Worm (Caenorhabditis elegans) whole organism, L4 larva: ENCODE data around the gene nas-6.

Experiments used
- D1046.2 ChIP-seq: fragments of 200-800 bp; sonication (Bioruptor generic); IDR thresholded peaks from 2 replicates; pipeline ENCODE4 v1.3.6; 2022; ENCODE audit warnings: missing genetic modification characterization, missing compliant biosample characterization
- F10B5.3 ChIP-seq: sonication (generic microtip); optimal IDR thresholded peaks from 2 replicates; lab custom pipeline; 2016; ENCODE audit warnings: mild to moderate bottlenecking, missing genetic modification characterization, missing compliant biosample characterization
- F37D6.2 ChIP-seq: sonication (generic microtip); optimal IDR thresholded peaks from 2 replicates; lab custom pipeline; 2016; ENCODE audit warnings: mild to moderate bottlenecking, missing genetic modification characterization, missing compliant biosample characterization
- F44E2.7 ChIP-seq: fragments of 200-800 bp; sonication (Bioruptor generic); IDR thresholded peaks from 2 replicates; pipeline ENCODE4 v2.1.2; 2022; ENCODE audit warnings: missing genetic modification characterization, missing compliant biosample characterization
- Y48G9A.11 ChIP-seq: fragments of 200-800 bp; sonication (Bioruptor generic); IDR thresholded peaks from 2 replicates; pipeline ENCODE4 v1.3.6; 2022; ENCODE audit warnings: missing genetic modification reagents, missing genetic modification characterization, missing compliant biosample characterization
- ZK337.2 ChIP-seq: fragments of 200-800 bp; sonication (Bioruptor generic); IDR thresholded peaks from 2 replicates; pipeline ENCODE4 v1.3.6; 2022; ENCODE audit warnings: missing genetic modification reagents, missing genetic modification characterization, missing compliant biosample characterization
- ceh-44 ChIP-seq: fragments of 200-800 bp; sonication (Bioruptor generic); IDR thresholded peaks from 2 replicates; pipeline ENCODE4 v1.3.6; 2022; ENCODE audit warnings: missing genetic modification reagents, missing genetic modification characterization, missing compliant biosample characterization
- ces-1 ChIP-seq: fragments of 150-350 bp; sonication (generic microtip); optimal IDR thresholded peaks from 4 replicates; lab custom pipeline; 2014; ENCODE audit warnings: missing biosample characterization, missing genetic modification reagents, missing genetic modification characterization
- cey-2 ChIP-seq: sonication (generic microtip); optimal IDR thresholded peaks from 3 replicates; lab custom pipeline; 2017; ENCODE audit warnings: missing genetic modification characterization, mild to moderate bottlenecking, missing compliant biosample characterization, antibody characterized with exemption, borderline replicate concordance; ENCODE audit not compliant: insufficient read depth
- daf-16 ChIP-seq, 3 experiments: sonication (generic microtip); optimal IDR thresholded peaks; 2 replicates each; lab custom pipeline; 2016 to 2017; ENCODE audit warnings: missing genetic modification characterization in 3 of 3, missing genetic modification reagents in 3 of 3, mild to moderate bottlenecking in 2 of 3, missing compliant biosample characterization in 2 of 3, missing biosample characterization in 1 of 3, moderate library complexity in 1 of 3
- daf-8 ChIP-seq: fragments of 200-800 bp; sonication (Bioruptor generic); IDR thresholded peaks from 2 replicates; pipeline ENCODE4 v1.3.6; 2022; ENCODE audit warnings: missing genetic modification characterization, missing compliant biosample characterization
- duxl-1 ChIP-seq: sonication (generic microtip); optimal IDR thresholded peaks from 2 replicates; lab custom pipeline; 2016; ENCODE audit warnings: mild to moderate bottlenecking, missing genetic modification characterization, moderate library complexity, missing compliant biosample characterization; ENCODE audit not compliant: poor library complexity
- dve-1 ChIP-seq: sonication (generic microtip); optimal IDR thresholded peaks from 2 replicates; lab custom pipeline; 2017; ENCODE audit warnings: antibody characterized with exemption, mild to moderate bottlenecking, missing genetic modification characterization, missing compliant biosample characterization; ENCODE audit not compliant: insufficient read depth
- egl-27 ChIP-seq: sonication (generic microtip); optimal IDR thresholded peaks from 3 replicates; lab custom pipeline; 2017; ENCODE audit warnings: missing biosample characterization, missing genetic modification reagents, missing genetic modification characterization
- hif-1 ChIP-seq, 2 experiments: sonication (generic microtip); optimal IDR thresholded peaks; 2 replicates each; lab custom pipeline; 2016 to 2017; ENCODE audit warnings: missing compliant biosample characterization in 2 of 2, missing genetic modification characterization in 2 of 2, missing genetic modification reagents in 2 of 2, missing genotype in 2 of 2, mild to moderate bottlenecking in 1 of 2
- hlh-11 ChIP-seq: fragments of 200-800 bp; sonication (Bioruptor generic); optimal IDR thresholded peaks from 2 replicates; lab custom pipeline; 2018; ENCODE audit warnings: mild to moderate bottlenecking, missing genetic modification characterization, missing compliant biosample characterization
- hlh-30 ChIP-seq: sonication (generic microtip); optimal IDR thresholded peaks from 2 replicates; lab custom pipeline; 2017; ENCODE audit warnings: antibody characterized with exemption, mild to moderate bottlenecking, missing genetic modification characterization, missing compliant biosample characterization; ENCODE audit not compliant: insufficient read depth
- lin-15B ChIP-seq: fragments of 150-350 bp; sonication (generic microtip); optimal IDR thresholded peaks from 3 replicates; lab custom pipeline; 2014; ENCODE audit warnings: missing biosample characterization, missing genetic modification characterization
- madf-5 ChIP-seq, 2 experiments: fragments of 200-800 bp; sonication (Bioruptor generic); IDR thresholded peaks; 2 replicates each; pipeline ENCODE4 v1.3.6; 2022; ENCODE audit warnings: missing compliant biosample characterization in 2 of 2, missing genetic modification characterization in 2 of 2
- madf-9 ChIP-seq: fragments of 200-800 bp; sonication (Bioruptor generic); conservative IDR thresholded peaks from 2 replicates; pipeline ENCODE4 v1.3.6; 2022; ENCODE audit warnings: missing genetic modification reagents, missing genetic modification characterization, missing compliant biosample characterization
- mdl-1 ChIP-seq, 2 experiments: fragments of 150-350 bp in 1 of 2; sonication (generic microtip) in 1 of 2; optimal IDR thresholded peaks; 2 replicates each; lab custom pipeline; 2014 to 2017; ENCODE audit warnings: missing biosample characterization in 2 of 2, missing genetic modification characterization in 2 of 2
- mes-2 ChIP-seq: sonication (generic microtip); optimal IDR thresholded peaks from 2 replicates; lab custom pipeline; 2016; ENCODE audit warnings: missing genotype, mild to moderate bottlenecking, missing genetic modification characterization, missing compliant biosample characterization; ENCODE audit not compliant: poor library complexity, severe bottlenecking
- mxl-2 ChIP-seq: fragments of 200-800 bp; sonication (Bioruptor generic); conservative IDR thresholded peaks from 2 replicates; pipeline ENCODE4 v1.3.6; 2022; ENCODE audit warnings: missing genetic modification reagents, missing genetic modification characterization, missing compliant biosample characterization
- mxl-3 ChIP-seq: fragments of 200-800 bp; sonication (Bioruptor generic); optimal IDR thresholded peaks from 2 replicates; lab custom pipeline; 2018; ENCODE audit warnings: mild to moderate bottlenecking, missing genetic modification characterization, missing compliant biosample characterization
- nhr-10 ChIP-seq: fragments of 150-350 bp; optimal IDR thresholded peaks from 2 replicates; lab custom pipeline; 2014; ENCODE audit warnings: missing biosample characterization, missing genetic modification characterization
- nhr-25 ChIP-seq: sonication (generic microtip); optimal IDR thresholded peaks from 2 replicates; lab custom pipeline; 2017; ENCODE audit warnings: missing genetic modification characterization, mild to moderate bottlenecking, missing compliant biosample characterization, antibody characterized with exemption, moderate library complexity, borderline replicate concordance; ENCODE audit not compliant: insufficient read depth
- nhr-28 ChIP-seq: fragments of 150-350 bp; optimal IDR thresholded peaks from 2 replicates; lab custom pipeline; 2014; ENCODE audit warnings: missing biosample characterization, missing genetic modification characterization
- nhr-48 ChIP-seq: sonication (generic microtip); optimal IDR thresholded peaks from 2 replicates; lab custom pipeline; 2016; ENCODE audit warnings: mild to moderate bottlenecking, missing genetic modification characterization, missing compliant biosample characterization
- nhr-6 ChIP-seq: fragments of 150-350 bp; optimal IDR thresholded peaks from 2 replicates; lab custom pipeline; 2014; ENCODE audit warnings: missing biosample characterization, missing genetic modification characterization
- nhr-77 ChIP-seq: fragments of 150-350 bp; optimal IDR thresholded peaks from 2 replicates; lab custom pipeline; 2014; ENCODE audit warnings: missing biosample characterization, missing genetic modification characterization
- php-3 ChIP-seq: fragments of 200-800 bp; sonication (Bioruptor generic); IDR thresholded peaks from 2 replicates; pipeline ENCODE4 v1.3.6; 2022; ENCODE audit warnings: missing genetic modification reagents, missing genetic modification characterization, missing compliant biosample characterization
- pqm-1 ChIP-seq: sonication (generic microtip); optimal IDR thresholded peaks from 2 replicates; lab custom pipeline; 2017; ENCODE audit warnings: missing biosample characterization, missing genetic modification characterization
- rbr-2 ChIP-seq: sonication (generic microtip); optimal IDR thresholded peaks from 2 replicates; lab custom pipeline; 2016; ENCODE audit warnings: missing genotype, missing genetic modification characterization, missing compliant biosample characterization
- snpc-1.2 ChIP-seq: fragments of 200-800 bp; sonication (Bioruptor generic); IDR thresholded peaks from 2 replicates; pipeline ENCODE4 v1.3.6; 2022; ENCODE audit warnings: missing genetic modification reagents, missing genetic modification characterization, missing compliant biosample characterization
- snpc-4 ChIP-seq: fragments of 150-350 bp; optimal IDR thresholded peaks from 2 replicates; lab custom pipeline; 2014; ENCODE audit warnings: missing biosample characterization, missing genetic modification characterization
- tag-97 ChIP-seq: fragments of 200-800 bp; sonication (Bioruptor generic); IDR thresholded peaks from 2 replicates; pipeline ENCODE4 v1.3.6; 2022; ENCODE audit warnings: missing genetic modification characterization, missing compliant biosample characterization
- tra-1 ChIP-seq: fragments of 200-800 bp; sonication (Bioruptor generic); IDR thresholded peaks from 2 replicates; pipeline ENCODE4 v1.3.6; 2022; ENCODE audit warnings: missing genetic modification reagents, missing genetic modification characterization, missing compliant biosample characterization
- unc-62 ChIP-seq, 3 experiments: fragments of 150-350 bp in 1 of 3; sonication (generic microtip); optimal IDR thresholded peaks in 2 of 3; peaks in 1 of 3; 1 replicate in 1 of 3; 2 replicates in 2 of 3; lab custom pipeline; 2014 to 2017; ENCODE audit warnings: missing biosample characterization in 3 of 3, missing genetic modification characterization in 3 of 3, missing genetic modification reagents in 3 of 3, missing genotype in 1 of 3
- vab-7 ChIP-seq: fragments of 200-800 bp; sonication (Bioruptor generic); IDR thresholded peaks from 2 replicates; pipeline ENCODE4 v1.3.6; 2022; ENCODE audit warnings: missing genetic modification reagents, missing genetic modification characterization, missing compliant biosample characterization
- zip-2 ChIP-seq: fragments of 150-350 bp; optimal IDR thresholded peaks from 2 replicates; lab custom pipeline; 2014; ENCODE audit warnings: missing biosample characterization, missing genetic modification characterization
- ztf-7 ChIP-seq: fragments of 150-350 bp; optimal IDR thresholded peaks from 2 replicates; lab custom pipeline; 2014; ENCODE audit warnings: missing biosample characterization, missing genetic modification characterization

nas-6 gene

ce11 chrIV:17448319-17448718 is 42.3 kb downstream of the nas-6 start:
- TF ChIP-seq madf-9: no peak
- peak; percentile 64 for TF ChIP-seq dve-1 (tag; lab: Kevin White, UChicago)
- TF ChIP-seq vab-7 (GFP tag; lab: Robert Waterston, UW): no peak

ce11 chrIV:17442503-17442902 is 48.1 kb downstream of the nas-6 start, which contains the start of gene F11E6.11:
Gene F11E6.11 (plus strand): TSS chrIV:17442827.
- no peak for TF ChIP-seq Y48G9A.11
- TF ChIP-seq ztf-7 (tag; lab: Kevin White, UChicago): no peak
- TF ChIP-seq tag-97 (GFP tag; lab: Robert Waterston, UW): no peak
- peak; percentile 4 for TF ChIP-seq hlh-11
- TF ChIP-seq mdl-1 (tag; optimal IDR thresholded peaks at IDR 0.05; lab: Kevin White, UChicago): peak in 1 of 2 experiments; percentile 20
- peak; percentile 23 for TF ChIP-seq nhr-28 (tag; lab: Kevin White, UChicago)
- no peak for TF ChIP-seq snpc-4 (tag; lab: Kevin White, UChicago)
- TF ChIP-seq hlh-30 (tag; lab: Kevin White, UChicago): peak; percentile 77
- no peak for TF ChIP-seq rbr-2 (tag; lab: Kevin White, UChicago)
- TF ChIP-seq dve-1 (tag; lab: Kevin White, UChicago): peak; percentile 40

- no peak for TF ChIP-seq daf-16 (GFP tag; optimal IDR thresholded peaks at IDR 0.05; lab: Kevin White, UChicago)
- TF ChIP-seq daf-16 (tag; optimal IDR thresholded peaks at IDR 0.05; lab: Kevin White, UChicago): peak; percentile 46
- no peak for TF ChIP-seq daf-8 (GFP tag; lab: Robert Waterston, UW)
- TF ChIP-seq hlh-30 (tag; lab: Kevin White, UChicago): peak; percentile 60
- no peak for TF ChIP-seq nhr-48 (tag; lab: Kevin White, UChicago)
- no peak for TF ChIP-seq hlh-11
- no peak for TF ChIP-seq F44E2.7
- no peak for TF ChIP-seq nhr-6 (tag; lab: Kevin White, UChicago)
- no peak for TF ChIP-seq hif-1 (tag; optimal IDR thresholded peaks at IDR 0.05; lab: Kevin White, UChicago)
- TF ChIP-seq mdl-1 (tag; optimal IDR thresholded peaks at IDR 0.05; lab: Kevin White, UChicago): peak in 1 of 2 experiments; percentile 52
- TF ChIP-seq dve-1 (tag; lab: Kevin White, UChicago): peak; percentile 51
These were observed 49.3 kb downstream of the nas-6 start for ce11 chrIV:17441260-17441659.

- TF ChIP-seq daf-8 (GFP tag; lab: Robert Waterston, UW): no peak
- peak; percentile 64 for TF ChIP-seq php-3
- no peak for TF ChIP-seq snpc-1.2
- TF ChIP-seq rbr-2 (tag; lab: Kevin White, UChicago): no peak
- peak; percentile 56 for TF ChIP-seq dve-1 (tag; lab: Kevin White, UChicago)
- no peak for TF ChIP-seq mxl-2 (GFP tag; lab: Robert Waterston, UW)
- TF ChIP-seq nhr-25 (tag; lab: Kevin White, UChicago): no peak
- TF ChIP-seq D1046.2: no peak
- no peak for TF ChIP-seq F37D6.2
- no peak for TF ChIP-seq tra-1 (GFP tag; lab: Robert Waterston, UW)
- TF ChIP-seq vab-7 (GFP tag; lab: Robert Waterston, UW): no peak
- no peak for TF ChIP-seq ZK337.2
- TF ChIP-seq cey-2 (tag; lab: Kevin White, UChicago): no peak
- TF ChIP-seq lin-15B: no peak
- TF ChIP-seq F10B5.3: no peak
- peak; percentile 24 for TF ChIP-seq hlh-11
- no peak for TF ChIP-seq ces-1 (GFP tag; lab: Kevin White, UChicago)
- no peak for TF ChIP-seq mes-2 (tag; lab: Kevin White, UChicago)
- no peak for TF ChIP-seq mdl-1 (tag; optimal IDR thresholded peaks at IDR 0.05; lab: Kevin White, UChicago)
- TF ChIP-seq mxl-3 (GFP tag; lab: Kevin White, UChicago): no peak
- no peak for TF ChIP-seq ceh-44
- TF ChIP-seq nhr-28 (tag; lab: Kevin White, UChicago): peak; percentile 67
- TF ChIP-seq egl-27 (tag; lab: Kevin White, UChicago): no peak
- no peak for TF ChIP-seq madf-5 (GFP tag; IDR thresholded peaks at IDR 0.05; lab: Robert Waterston, UW)
- no peak for TF ChIP-seq zip-2
- TF ChIP-seq nhr-10 (tag; lab: Kevin White, UChicago): no peak
- TF ChIP-seq pqm-1: peak; percentile 72
- no peak for TF ChIP-seq daf-16 (GFP tag; optimal IDR thresholded peaks at IDR 0.05; lab: Kevin White, UChicago)
- TF ChIP-seq daf-16 (tag; optimal IDR thresholded peaks at IDR 0.05; lab: Kevin White, UChicago): peak; percentile 48
- no peak for TF ChIP-seq duxl-1 (tag; lab: Kevin White, UChicago)
- TF ChIP-seq nhr-77: peak; percentile 0
- no peak for TF ChIP-seq unc-62 (GFP tag; optimal IDR thresholded peaks at IDR 0.05 in 1 of 2; lab: Kevin White, UChicago)
- no peak for TF ChIP-seq unc-62 (tag; optimal IDR thresholded peaks at IDR 0.05; lab: Kevin White, UChicago)
These were observed 50.2 kb downstream of the nas-6 start, which contains the start of gene F08A7.1 for ce11 chrIV:17440417-17440816. Gene F08A7.1 (plus strand): TSS chrIV:17440607.
